Worm (Caenorhabditis elegans) whole organism, L4 larva: ENCODE results near the gene mtg-1.

Experiments used
- F26F4.8 ChIP-seq: fragments of 200-800 bp; sonication (Bioruptor generic); conservative IDR thresholded peaks from 2 replicates; pipeline ENCODE4 v1.3.6; 2022; ENCODE audit warnings: missing genetic modification characterization, missing compliant biosample characterization
- F37D6.2 ChIP-seq: sonication (generic microtip); optimal IDR thresholded peaks from 2 replicates; lab custom pipeline; 2016; ENCODE audit warnings: mild to moderate bottlenecking, missing genetic modification characterization, missing compliant biosample characterization
- F44E2.7 ChIP-seq: fragments of 200-800 bp; sonication (Bioruptor generic); IDR thresholded peaks from 2 replicates; pipeline ENCODE4 v2.1.2; 2022; ENCODE audit warnings: missing genetic modification characterization, missing compliant biosample characterization
- aha-1 ChIP-seq: fragments of 150-350 bp; peaks from one replicate; lab custom pipeline; 2014; ENCODE audit warnings: missing biosample characterization, missing genetic modification characterization
- aly-2 ChIP-seq: sonication (generic microtip); optimal IDR thresholded peaks from 2 replicates; lab custom pipeline; 2018; ENCODE audit warnings: missing biosample characterization, missing genetic modification characterization
- ama-1 ChIP-seq: fragments of 150-350 bp; optimal IDR thresholded peaks from 2 replicates; lab custom pipeline; 2014; ENCODE audit warnings: inconsistent platforms, mixed read lengths
- ceh-20 ChIP-seq: fragments of 200-800 bp; sonication (Bioruptor generic); IDR thresholded peaks from 2 replicates; pipeline ENCODE4 v1.3.6; 2022; ENCODE audit warnings: missing genetic modification reagents, missing genetic modification characterization, missing compliant biosample characterization
- ceh-28 ChIP-seq: fragments of 150-350 bp; optimal IDR thresholded peaks from 2 replicates; lab custom pipeline; 2014; ENCODE audit warnings: missing biosample characterization, missing genetic modification reagents, missing genetic modification characterization
- ceh-44 ChIP-seq: fragments of 200-800 bp; sonication (Bioruptor generic); IDR thresholded peaks from 2 replicates; pipeline ENCODE4 v1.3.6; 2022; ENCODE audit warnings: missing genetic modification reagents, missing genetic modification characterization, missing compliant biosample characterization
- ceh-82 ChIP-seq: sonication (generic microtip); optimal IDR thresholded peaks from 2 replicates; lab custom pipeline; 2017; ENCODE audit warnings: missing biosample characterization, missing genetic modification characterization
- cey-2 ChIP-seq: sonication (generic microtip); optimal IDR thresholded peaks from 3 replicates; lab custom pipeline; 2017; ENCODE audit warnings: missing genetic modification characterization, mild to moderate bottlenecking, missing compliant biosample characterization, antibody characterized with exemption, borderline replicate concordance; ENCODE audit not compliant: insufficient read depth
- ctbp-1 ChIP-seq: fragments of 200-800 bp; sonication (Bioruptor generic); IDR thresholded peaks from 2 replicates; pipeline ENCODE4 v1.3.6; 2022; ENCODE audit warnings: missing genetic modification reagents, missing genetic modification characterization, missing compliant biosample characterization
- daf-19 ChIP-seq: fragments of 200-800 bp; sonication (Bioruptor generic); conservative IDR thresholded peaks from 2 replicates; pipeline ENCODE4 v1.3.6; 2022; ENCODE audit warnings: missing genetic modification characterization, missing compliant biosample characterization
- dmd-8 ChIP-seq: fragments of 200-800 bp; sonication (Bioruptor generic); IDR thresholded peaks from 2 replicates; pipeline ENCODE4 v1.3.6; 2022; ENCODE audit warnings: missing genetic modification characterization, missing compliant biosample characterization
- dpl-1 ChIP-seq: fragments of 150-350 bp; optimal IDR thresholded peaks from 2 replicates; lab custom pipeline; 2014; ENCODE audit warnings: missing biosample characterization, missing genetic modification reagents, missing genetic modification characterization
- duxl-1 ChIP-seq: sonication (generic microtip); optimal IDR thresholded peaks from 2 replicates; lab custom pipeline; 2016; ENCODE audit warnings: mild to moderate bottlenecking, missing genetic modification characterization, moderate library complexity, missing compliant biosample characterization; ENCODE audit not compliant: poor library complexity
- dve-1 ChIP-seq: sonication (generic microtip); optimal IDR thresholded peaks from 2 replicates; lab custom pipeline; 2017; ENCODE audit warnings: antibody characterized with exemption, mild to moderate bottlenecking, missing genetic modification characterization, missing compliant biosample characterization; ENCODE audit not compliant: insufficient read depth
- fos-1 ChIP-seq: fragments of 150-350 bp; optimal IDR thresholded peaks from 2 replicates; lab custom pipeline; 2014; ENCODE audit warnings: missing biosample characterization, missing genetic modification characterization
- hif-1 ChIP-seq, 2 experiments: sonication (generic microtip); optimal IDR thresholded peaks; 2 replicates each; lab custom pipeline; 2016 to 2017; ENCODE audit warnings: missing compliant biosample characterization in 2 of 2, missing genetic modification characterization in 2 of 2, missing genetic modification reagents in 2 of 2, missing genotype in 2 of 2, mild to moderate bottlenecking in 1 of 2
- hlh-30 ChIP-seq: sonication (generic microtip); optimal IDR thresholded peaks from 2 replicates; lab custom pipeline; 2017; ENCODE audit warnings: antibody characterized with exemption, mild to moderate bottlenecking, missing genetic modification characterization, missing compliant biosample characterization; ENCODE audit not compliant: insufficient read depth
- hmg-1.1 ChIP-seq: fragments of 200-800 bp; sonication (Bioruptor generic); IDR thresholded peaks from 2 replicates; pipeline ENCODE4 v1.3.6; 2022; ENCODE audit warnings: missing genetic modification reagents, missing genetic modification characterization, missing compliant biosample characterization
- lin-13 ChIP-seq: fragments of 150-350 bp; optimal IDR thresholded peaks from 2 replicates; lab custom pipeline; 2014; ENCODE audit warnings: missing biosample characterization, missing genetic modification reagents, missing genetic modification characterization
- lin-29 ChIP-seq: fragments of 200-800 bp; sonication (Bioruptor generic); IDR thresholded peaks from 2 replicates; pipeline ENCODE4 v1.3.6; 2022; ENCODE audit warnings: missing genetic modification reagents, missing genetic modification characterization, missing compliant biosample characterization
- lin-38 ChIP-seq: fragments of 200-800 bp; sonication (Bioruptor generic); IDR thresholded peaks from 2 replicates; pipeline ENCODE4 v1.3.6; 2022; ENCODE audit warnings: missing genetic modification reagents, missing genetic modification characterization, missing compliant biosample characterization
- lin-39 ChIP-seq: fragments of 150-350 bp; optimal IDR thresholded peaks from 2 replicates; lab custom pipeline; 2014; ENCODE audit warnings: missing biosample characterization, missing genetic modification reagents, missing genetic modification characterization
- lir-3 ChIP-seq: sonication (generic microtip); optimal IDR thresholded peaks from 2 replicates; lab custom pipeline; 2016; ENCODE audit warnings: mild to moderate bottlenecking, missing genetic modification characterization, missing compliant biosample characterization
- lsy-2 ChIP-seq, 2 experiments: fragments of 150-350 bp in 1 of 2; sonication (generic microtip) in 1 of 2; optimal IDR thresholded peaks; 2 replicates each; lab custom pipeline; 2014 to 2017; ENCODE audit warnings: missing biosample characterization in 2 of 2, missing genetic modification characterization in 2 of 2
- madf-9 ChIP-seq: fragments of 200-800 bp; sonication (Bioruptor generic); conservative IDR thresholded peaks from 2 replicates; pipeline ENCODE4 v1.3.6; 2022; ENCODE audit warnings: missing genetic modification reagents, missing genetic modification characterization, missing compliant biosample characterization
- mdl-1 ChIP-seq, 2 experiments: fragments of 150-350 bp in 1 of 2; sonication (generic microtip) in 1 of 2; optimal IDR thresholded peaks; 2 replicates each; lab custom pipeline; 2014 to 2017; ENCODE audit warnings: missing biosample characterization in 2 of 2, missing genetic modification characterization in 2 of 2
- mdt-29 ChIP-seq: fragments of 200-800 bp; sonication (Bioruptor generic); IDR thresholded peaks from 2 replicates; pipeline ENCODE4 v1.3.6; 2022; ENCODE audit warnings: missing genetic modification reagents, missing genetic modification characterization, missing compliant biosample characterization
- mes-2 ChIP-seq: sonication (generic microtip); optimal IDR thresholded peaks from 2 replicates; lab custom pipeline; 2016; ENCODE audit warnings: missing genotype, mild to moderate bottlenecking, missing genetic modification characterization, missing compliant biosample characterization; ENCODE audit not compliant: poor library complexity, severe bottlenecking
- mxl-2 ChIP-seq: fragments of 200-800 bp; sonication (Bioruptor generic); conservative IDR thresholded peaks from 2 replicates; pipeline ENCODE4 v1.3.6; 2022; ENCODE audit warnings: missing genetic modification reagents, missing genetic modification characterization, missing compliant biosample characterization
- mxl-3 ChIP-seq: fragments of 200-800 bp; sonication (Bioruptor generic); optimal IDR thresholded peaks from 2 replicates; lab custom pipeline; 2018; ENCODE audit warnings: mild to moderate bottlenecking, missing genetic modification characterization, missing compliant biosample characterization
- nhr-111 ChIP-seq: fragments of 200-800 bp; sonication (Bioruptor generic); optimal IDR thresholded peaks from 2 replicates; lab custom pipeline; 2018; ENCODE audit warnings: mild to moderate bottlenecking, missing genetic modification characterization, missing compliant biosample characterization
- nhr-76 ChIP-seq: fragments of 150-350 bp; optimal IDR thresholded peaks from 2 replicates; lab custom pipeline; 2014; ENCODE audit warnings: missing biosample characterization, missing genetic modification characterization
- rbr-2 ChIP-seq: sonication (generic microtip); optimal IDR thresholded peaks from 2 replicates; lab custom pipeline; 2016; ENCODE audit warnings: missing genotype, missing genetic modification characterization, missing compliant biosample characterization
- saeg-2 ChIP-seq: fragments of 200-800 bp; sonication (Bioruptor generic); IDR thresholded peaks from 2 replicates; pipeline ENCODE4 v1.3.6; 2022; ENCODE audit warnings: missing genetic modification reagents, missing genetic modification characterization, missing compliant biosample characterization
- snpc-1.2 ChIP-seq: fragments of 200-800 bp; sonication (Bioruptor generic); IDR thresholded peaks from 2 replicates; pipeline ENCODE4 v1.3.6; 2022; ENCODE audit warnings: missing genetic modification reagents, missing genetic modification characterization, missing compliant biosample characterization
- snpc-4 ChIP-seq: fragments of 150-350 bp; optimal IDR thresholded peaks from 2 replicates; lab custom pipeline; 2014; ENCODE audit warnings: missing biosample characterization, missing genetic modification characterization
- spr-1 ChIP-seq: sonication (generic microtip); optimal IDR thresholded peaks from 2 replicates; lab custom pipeline; 2016; ENCODE audit warnings: mild to moderate bottlenecking, missing genetic modification characterization, missing compliant biosample characterization
- spr-3 ChIP-seq: fragments of 200-800 bp; sonication (Bioruptor generic); optimal IDR thresholded peaks from 2 replicates; lab custom pipeline; 2018; ENCODE audit warnings: mild to moderate bottlenecking, missing genetic modification characterization, missing compliant biosample characterization
- tag-97 ChIP-seq: fragments of 200-800 bp; sonication (Bioruptor generic); IDR thresholded peaks from 2 replicates; pipeline ENCODE4 v1.3.6; 2022; ENCODE audit warnings: missing genetic modification characterization, missing compliant biosample characterization
- unc-130 ChIP-seq: sonication (generic microtip); optimal IDR thresholded peaks from 2 replicates; lab custom pipeline; 2016; ENCODE audit warnings: missing genetic modification reagents, missing genetic modification characterization, missing compliant biosample characterization
- zfp-3 ChIP-seq: fragments of 200-800 bp; sonication (Bioruptor generic); conservative IDR thresholded peaks from 2 replicates; pipeline ENCODE4 v1.3.6; 2022; ENCODE audit warnings: missing genetic modification reagents, missing genetic modification characterization, missing compliant biosample characterization
- ztf-11 ChIP-seq: fragments of 150-350 bp; optimal IDR thresholded peaks from 2 replicates; lab custom pipeline; 2014; ENCODE audit warnings: missing biosample characterization, missing genetic modification characterization

Gene mtg-1

DNA sequence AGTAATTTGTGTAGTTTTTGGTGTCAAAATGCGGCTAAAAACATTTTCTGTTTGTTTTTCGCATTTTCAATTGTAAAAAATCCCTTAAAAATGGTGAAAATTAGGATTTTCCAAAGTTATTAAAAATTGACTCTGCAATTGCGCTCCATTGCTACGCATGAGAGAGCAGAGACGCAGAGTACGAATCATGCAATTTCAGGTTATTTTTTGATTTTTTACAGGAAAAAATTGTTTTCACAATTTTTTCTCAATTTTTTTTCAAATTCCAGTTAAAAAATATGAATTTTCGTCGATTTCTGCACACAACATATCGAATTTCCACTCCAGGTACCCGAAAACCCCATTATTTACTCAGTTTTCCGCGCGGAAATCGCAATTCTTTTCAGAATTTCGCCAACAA is at the start of gene mtg-1:
mtg-1 (plus strand) TSS at position 160 of the 400 bp plus-strand sequence.
- TF ChIP-seq lin-13 (GFP tag; lab: Kevin White, UChicago) (peak; percentile 46), fos-1 (tag; lab: Kevin White, UChicago) (no peak), zfp-3 (no peak), duxl-1 (no peak), lin-38 (GFP tag; lab: Robert Waterston, UW) (peak; percentile 97), ceh-28 (tag; lab: Kevin White, UChicago) (no peak), dpl-1 (GFP tag; lab: Kevin White, UChicago) (peak; percentile 23), mes-2 (tag; lab: Kevin White, UChicago) (peak; percentile 70), lsy-2 (tag; optimal IDR thresholded peaks at IDR 0.05; lab: Kevin White, UChicago) (peak in 1 of 2 experiments; percentile 65), mxl-3 (GFP tag; lab: Kevin White, UChicago) (no peak)

DNA sequence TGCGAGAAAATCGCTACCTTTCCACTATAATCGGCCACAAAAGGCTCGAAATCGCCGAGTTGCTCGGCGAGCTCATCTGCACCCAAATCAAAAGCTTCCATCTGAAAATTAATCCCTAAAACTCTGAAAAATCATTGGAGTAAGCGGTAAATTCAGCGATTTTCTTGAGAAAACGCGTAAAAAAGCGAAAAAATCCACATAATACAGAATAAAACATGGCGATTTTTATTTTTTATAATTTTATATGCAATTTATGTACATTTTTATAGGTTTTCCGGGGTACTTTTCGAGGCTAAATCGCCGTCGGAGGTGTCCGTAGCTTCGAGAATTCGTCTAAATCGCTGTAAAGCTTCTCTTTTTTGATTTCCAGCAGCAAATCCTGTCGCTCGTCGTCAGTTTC is 38.3 kb upstream of the mtg-1 start, which contains the start of gene Y82E9BR.19:
Y82E9BR.19 (minus strand) TSS at position 101 of the 400 bp plus-strand sequence.
- TF ChIP-seq aha-1 (tag; lab: Kevin White, UChicago): peak; percentile 73
- no peak for TF ChIP-seq aly-2

DNA sequence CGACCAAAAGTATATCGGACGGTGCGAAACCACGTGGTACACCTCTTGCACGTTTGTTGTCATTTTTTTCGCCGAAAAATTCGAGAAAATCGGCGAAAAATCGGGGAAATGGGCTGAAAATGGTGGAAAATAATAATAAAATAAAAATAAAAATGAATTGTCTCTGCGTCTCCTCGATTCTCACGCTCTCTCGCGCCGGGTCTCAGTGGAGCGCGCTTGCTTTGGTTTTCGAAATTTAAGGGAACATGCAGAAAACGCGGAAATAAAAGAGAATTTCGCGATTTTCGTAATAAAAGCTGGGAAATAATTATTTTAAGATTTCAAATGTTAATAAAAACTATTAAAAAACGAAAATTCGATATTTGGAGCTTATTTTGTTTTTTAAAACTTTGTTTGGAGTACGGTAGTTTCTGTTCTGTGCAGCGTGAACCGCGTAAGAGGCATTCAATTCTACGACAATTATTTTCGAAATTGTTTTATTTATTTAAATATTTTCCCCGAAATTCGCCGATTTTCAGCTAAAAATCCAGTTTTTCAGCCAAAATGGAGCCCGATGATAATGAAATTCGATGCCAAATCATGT is 37.6 kb upstream of the mtg-1 start, which contains the start of the genes ave-1 and M01G5.1:
ave-1 (minus strand) TSS at position 113 of the 583 bp plus-strand sequence.
M01G5.1 (plus strand) TSS at position 539 of the 583 bp plus-strand sequence.
- TF ChIP-seq mdl-1 (tag; optimal IDR thresholded peaks at IDR 0.05; lab: Kevin White, UChicago): no peak
- no peak for TF ChIP-seq dmd-8 (GFP tag; lab: Robert Waterston, UW)
- no peak for TF ChIP-seq ama-1 (lab: Kevin White, UChicago)
- TF ChIP-seq nhr-76: no peak
- TF ChIP-seq hlh-30 (tag; lab: Kevin White, UChicago): no peak
- TF ChIP-seq mdt-29 (GFP tag; lab: Robert Waterston, UW): no peak
- no peak for TF ChIP-seq mxl-3 (GFP tag; lab: Kevin White, UChicago)
- TF ChIP-seq snpc-1.2 (GFP tag; lab: Robert Waterston, UW): no peak
- TF ChIP-seq unc-130 (GFP tag; lab: Kevin White, UChicago): no peak
- TF ChIP-seq F37D6.2 (tag; lab: Kevin White, UChicago): no peak
- no peak for TF ChIP-seq ceh-28 (tag; lab: Kevin White, UChicago)
- no peak for TF ChIP-seq lin-39
- no peak for TF ChIP-seq mxl-2 (GFP tag; lab: Robert Waterston, UW)
- TF ChIP-seq ceh-20 (GFP tag; lab: Robert Waterston, UW): no peak
- TF ChIP-seq tag-97 (GFP tag; lab: Robert Waterston, UW): no peak
- TF ChIP-seq dve-1 (tag; lab: Kevin White, UChicago): no peak
- TF ChIP-seq madf-9: no peak
- no peak for TF ChIP-seq duxl-1
- TF ChIP-seq ztf-11 (tag; lab: Kevin White, UChicago): no peak
- 0 out of 2 replicates have a peak, but pooled peaks have one; percentile 20 for TF ChIP-seq hmg-1.1 (GFP tag; lab: Robert Waterston, UW)
- no peak for TF ChIP-seq spr-3 (GFP tag; lab: Kevin White, UChicago)
- no peak for TF ChIP-seq nhr-111 (GFP tag; lab: Kevin White, UChicago)
- no peak for TF ChIP-seq F44E2.7 (GFP tag; lab: Robert Waterston, UW)
- TF ChIP-seq cey-2 (tag; lab: Kevin White, UChicago): no peak
- no peak for TF ChIP-seq hif-1 (tag; optimal IDR thresholded peaks at IDR 0.05; lab: Kevin White, UChicago)
- TF ChIP-seq rbr-2 (tag; lab: Kevin White, UChicago): no peak
- no peak for TF ChIP-seq snpc-4 (tag; lab: Kevin White, UChicago)
- no peak for TF ChIP-seq daf-19 (GFP tag; lab: Robert Waterston, UW)
- TF ChIP-seq ceh-44 (GFP tag; lab: Robert Waterston, UW): no peak
- peak; percentile 92 for TF ChIP-seq lin-38 (GFP tag; lab: Robert Waterston, UW)
- TF ChIP-seq lin-29 (GFP tag; lab: Robert Waterston, UW): no peak
- TF ChIP-seq aha-1 (tag; lab: Kevin White, UChicago): peak; percentile 54
- TF ChIP-seq lir-3 (tag; lab: Kevin White, UChicago): no peak
- TF ChIP-seq F26F4.8 (GFP tag; lab: Robert Waterston, UW): no peak
- no peak for TF ChIP-seq spr-1 (tag; lab: Kevin White, UChicago)
- no peak for TF ChIP-seq saeg-2
- no peak for TF ChIP-seq fos-1 (tag; lab: Kevin White, UChicago)
- TF ChIP-seq ctbp-1 (GFP tag; lab: Robert Waterston, UW): no peak
- TF ChIP-seq mes-2 (tag; lab: Kevin White, UChicago): peak; percentile 44
- TF ChIP-seq ceh-82: no peak
